Fruit fly (Drosophila melanogaster) Kc167 (cell line): ENCODE measurements around the gene CG14770.

Experiments
- Myc ChIP-seq: fragments of >200 bp; optimal IDR thresholded peaks from 2 replicates; lab custom pipeline; 2017; ENCODE audit warnings: missing external identifiers
- Sin3A ChIP-seq: fragments of >200 bp; optimal IDR thresholded peaks from 2 replicates; lab custom pipeline; 2018; ENCODE audit warnings: missing external identifiers
- h ChIP-seq: fragments of >200 bp; optimal IDR thresholded peaks from 3 replicates; lab custom pipeline; 2018; ENCODE audit warnings: missing external identifiers
- insv ChIP-seq: fragments of >200 bp; optimal IDR thresholded peaks from 3 replicates; lab custom pipeline; 2018; ENCODE audit warnings: missing external identifiers
- psq ChIP-seq: fragments of >200 bp; optimal IDR thresholded peaks from 2 replicates; lab custom pipeline; 2017; ENCODE audit warnings: missing external identifiers
- ttk ChIP-seq: sonication (Bioruptor generic); optimal IDR thresholded peaks from 2 replicates; lab custom pipeline; 2017; ENCODE audit warnings: missing external identifiers

DNA sequence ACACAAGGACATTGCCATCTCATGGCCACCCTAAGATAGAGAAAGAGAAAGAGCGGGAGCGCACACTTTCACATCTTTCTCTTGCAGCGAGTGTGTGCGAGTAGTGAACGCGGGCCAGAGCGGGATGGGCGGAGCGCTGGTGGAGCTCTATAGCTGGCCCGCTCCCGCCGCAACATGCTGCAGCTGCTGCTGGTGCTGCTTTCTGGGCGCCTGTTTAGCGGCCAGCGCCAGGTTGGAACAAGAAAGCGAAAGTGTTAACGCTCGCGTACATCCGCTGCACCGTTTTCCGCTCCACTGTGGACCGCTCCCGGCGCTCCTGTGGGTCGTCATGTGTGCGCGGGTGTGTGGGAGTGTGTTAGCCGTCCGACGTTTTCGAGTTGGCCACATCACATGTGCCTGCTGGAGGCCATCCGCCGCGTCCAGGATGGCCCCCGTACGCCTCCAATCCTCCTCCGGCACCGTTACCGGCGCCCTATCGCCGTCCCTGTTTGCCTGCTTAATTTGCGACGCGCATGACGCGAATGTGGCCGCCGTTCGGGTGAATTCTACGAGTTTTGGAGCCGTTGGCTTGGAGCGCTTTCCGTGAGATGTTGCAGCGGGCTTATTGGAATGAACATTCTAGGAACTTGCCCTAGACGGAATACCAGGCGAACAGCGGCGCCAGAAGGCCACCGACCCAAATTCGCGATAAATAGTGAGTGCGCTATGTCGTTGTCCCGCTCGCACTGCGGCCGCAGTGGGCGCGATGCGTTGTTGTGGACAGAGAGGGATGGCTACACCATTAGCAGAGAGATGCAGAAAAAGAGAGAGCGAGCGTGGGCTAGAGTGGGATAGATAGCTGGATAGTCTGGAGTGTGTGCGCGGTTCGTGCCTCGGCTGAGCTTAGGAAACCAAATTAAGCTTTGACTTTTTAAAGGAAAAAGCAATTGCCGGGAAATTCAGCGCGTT lies 30.3 kb downstream of the CG14770 start:
- TF ChIP-seq Myc, result no peak
- TF ChIP-seq psq (lab: Kevin White, UChicago), result no peak
- no peak for TF ChIP-seq Sin3A (lab: Kevin White, UChicago)
- TF ChIP-seq ttk (lab: Kevin White, UChicago), result no peak
- TF ChIP-seq insv (lab: Kevin White, UChicago), result no peak
- TF ChIP-seq h (lab: Kevin White, UChicago), result no peak
